Fruit fly (Drosophila melanogaster): Measurements from ENCODE around the gene CG34174.

CG34174 gene

dm6 chr2L:2202018-2202852 is 11.8 kb upstream of the CG34174 start (continued):
- TF ChIP-seq grn (GFP tag; optimal IDR thresholded peaks at IDR 0.05) (peak; percentile 89), Lpt (GFP tag; optimal IDR thresholded peaks at IDR 0.05) (no peak), gfzf (GFP tag; optimal IDR thresholded peaks at IDR 0.05) (peak; percentile 31), CG11085 (GFP tag; IDR thresholded peaks at IDR 0.05) (peak; percentile 89), wek (GFP tag; optimal IDR thresholded peaks at IDR 0.05) (peak; percentile 94), Mad (GFP tag; optimal IDR thresholded peaks at IDR 0.05) (peak; percentile 98), Dbx (GFP tag; IDR thresholded peaks at IDR 0.05) (0 out of 3 replicates have a peak, but pooled peaks have one; percentile 30), sug (tag; optimal IDR thresholded peaks at IDR 0.05) (peak; percentile 69), Doc3 (GFP tag; IDR thresholded peaks at IDR 0.05; ENCODE audit: partially characterized antibody) (peak; percentile 66), CG8290 (GFP tag; optimal IDR thresholded peaks at IDR 0.05) (peak; percentile 99), CG8290 (tag; optimal IDR thresholded peaks at IDR 0.05) (peak; percentile 95 to 98), CG1602 (GFP tag; optimal IDR thresholded peaks at IDR 0.05) (peak; percentile 99), GATAe (GFP tag; conservative IDR thresholded peaks at IDR 0.05) (0 out of 2 replicates have a peak, but pooled peaks have one; percentile 22), nmo (GFP tag; optimal IDR thresholded peaks at IDR 0.05) (peak; percentile 100), luna (GFP tag; optimal IDR thresholded peaks at IDR 0.05) (no peak), CG9797 (GFP tag; optimal IDR thresholded peaks at IDR 0.05) (peak; percentile 72), gro (GFP tag; optimal IDR thresholded peaks at IDR 0.05) (peak; percentile 14), tap (tag; optimal IDR thresholded peaks at IDR 0.05) (peak; percentile 99), CG10565 (GFP tag; optimal IDR thresholded peaks at IDR 0.05) (peak; percentile 96), emc (GFP tag; optimal IDR thresholded peaks at IDR 0.05) (peak; percentile 66), ro (GFP tag; IDR thresholded peaks at IDR 0.05) (peak; percentile 99), CG14014 (GFP tag; IDR thresholded peaks at IDR 0.05) (peak; percentile 96), ash1 (GFP tag; optimal IDR thresholded peaks at IDR 0.05) (peak; percentile 23), CG3065 (GFP tag; optimal IDR thresholded peaks at IDR 0.05) (peak; percentile 96), Scr (GFP tag; IDR thresholded peaks at IDR 0.05; ENCODE audit: partially characterized antibody) (peak; percentile 55; the same call in 1 of the 2 replicates), MESR4 (GFP tag; optimal IDR thresholded peaks at IDR 0.05) (peak; percentile 75), CG14860 (GFP tag; IDR thresholded peaks at IDR 0.05; ENCODE audit: partially characterized antibody) (peak; percentile 85), NK7.1 (GFP tag; optimal IDR thresholded peaks at IDR 0.05) (peak; percentile 96), Aef1 (GFP tag; IDR thresholded peaks at IDR 0.05) (peak; percentile 95), Chrac-16 (GFP tag; optimal IDR thresholded peaks at IDR 0.05) (peak; percentile 99), CG14667 (GFP tag; IDR thresholded peaks at IDR 0.05) (peak; percentile 97), Fer2 (tag; optimal IDR thresholded peaks at IDR 0.05) (peak; percentile 72), CG9876 (GFP tag; optimal IDR thresholded peaks at IDR 0.05) (peak; percentile 87), Spps (tag; optimal IDR thresholded peaks at IDR 0.05) (peak; percentile 100), z (GFP tag; IDR thresholded peaks at IDR 0.05) (peak; percentile 87), lov (optimal IDR thresholded peaks at IDR 0.05) (no peak), lov (GFP tag; IDR thresholded peaks at IDR 0.05) (peak; percentile 100), CG10431 (GFP tag; optimal IDR thresholded peaks at IDR 0.05) (peak; percentile 98), Ptx1 (GFP tag; IDR thresholded peaks at IDR 0.05) (peak; percentile 98), Sry-β (GFP tag; optimal IDR thresholded peaks at IDR 0.05) (peak; percentile 79), tin (GFP tag; optimal IDR thresholded peaks at IDR 0.05) (peak; percentile 99), BtbVII (GFP tag; optimal IDR thresholded peaks at IDR 0.05) (peak; percentile 93), CG4730 (GFP tag; IDR thresholded peaks at IDR 0.05) (peak; percentile 98), HLHmδ (GFP tag; optimal IDR thresholded peaks at IDR 0.05) (peak; percentile 45), slou (GFP tag; optimal IDR thresholded peaks at IDR 0.05) (peak; percentile 78), Hr51 (GFP tag; optimal IDR thresholded peaks at IDR 0.05) (peak; percentile 95 to 99), sqz (GFP tag; optimal IDR thresholded peaks at IDR 0.05) (peak; percentile 98), CG8924 (tag; optimal IDR thresholded peaks at IDR 0.05) (peak; percentile 99), CG9932 (GFP tag; IDR thresholded peaks at IDR 0.05) (no peak), repo (GFP tag; optimal IDR thresholded peaks at IDR 0.05) (peak; percentile 97)

All from whole organism, embryonic.